ENCODE assay signal across 1 fruit fly cellular context in genomic region chr2L:7219650-7220267, dm6.
A peak's percentile ranks its signal among the peaks of the same experiment; 100 is the strongest.
TF ChIP-seq lines count a peak whose summit lies in the region.

CG13784 (minus strand) TSS chr2L:7220033.

TF ChIP-seq in whole organism, embryonic, 481 proteins besides CTCF, POLR2A, EP300 and RAD21 (continued from another document and continues in another):
- TF ChIP-seq NfI (GFP tag; optimal IDR thresholded peaks at IDR 0.05; lab: Kevin White, UChicago), result peak; percentile 27
- TF ChIP-seq org-1 (GFP tag; optimal IDR thresholded peaks at IDR 0.05; lab: Kevin White, UChicago), result no peak
- no peak for TF ChIP-seq ttk (GFP tag; IDR thresholded peaks at IDR 0.05; lab: Robert Waterston, UW)
- no peak for TF ChIP-seq Gsc (GFP tag; IDR thresholded peaks at IDR 0.05; lab: Robert Waterston, UW)
- no peak for TF ChIP-seq Bteb2 (GFP tag; optimal IDR thresholded peaks at IDR 0.05; lab: Kevin White, UChicago)
- TF ChIP-seq CG3281 (GFP tag; optimal IDR thresholded peaks at IDR 0.05; lab: Kevin White, UChicago), result peak; percentile 41
- TF ChIP-seq D19B (GFP tag; optimal IDR thresholded peaks at IDR 0.05; lab: Kevin White, UChicago), result no peak
- TF ChIP-seq chinmo (GFP tag; IDR thresholded peaks at IDR 0.05; lab: Robert Waterston, UW; ENCODE audit: partially characterized antibody), result peak; percentile 83; the same call in 2 of the 4 replicates
- TF ChIP-seq CG9437 (GFP tag; optimal IDR thresholded peaks at IDR 0.05; lab: Kevin White, UChicago), result no peak
- peak; percentile 67 for TF ChIP-seq CG10267 (tag; optimal IDR thresholded peaks at IDR 0.05; lab: Kevin White, UChicago)
- TF ChIP-seq gt (GFP tag; IDR thresholded peaks at IDR 0.05; lab: Robert Waterston, UW), result no peak
- TF ChIP-seq kah (GFP tag; optimal IDR thresholded peaks at IDR 0.05; lab: Kevin White, UChicago), result no peak
- TF ChIP-seq CG3838 (GFP tag; optimal IDR thresholded peaks at IDR 0.05; lab: Kevin White, UChicago), result no peak
- TF ChIP-seq CG7928 (GFP tag; optimal IDR thresholded peaks at IDR 0.05; lab: Kevin White, UChicago), result no peak
- TF ChIP-seq sob (GFP tag; IDR thresholded peaks at IDR 0.05; lab: Robert Waterston, UW), result peak; percentile 57; the same call in 1 of the 2 replicates
- TF ChIP-seq ash1 (GFP tag; optimal IDR thresholded peaks at IDR 0.05; lab: Kevin White, UChicago), result peak; percentile 41
- no peak for TF ChIP-seq CG6854 (GFP tag; optimal IDR thresholded peaks at IDR 0.05; lab: Kevin White, UChicago)
- no peak for TF ChIP-seq Mrtf (GFP tag; IDR thresholded peaks at IDR 0.05; lab: Robert Waterston, UW)
- TF ChIP-seq Lhr (GFP tag; optimal IDR thresholded peaks at IDR 0.05; lab: Kevin White, UChicago), result peak; percentile 74
- TF ChIP-seq stc (GFP tag; IDR thresholded peaks at IDR 0.05; lab: Robert Waterston, UW), result peak; percentile 16; the same call in 1 of the 2 replicates
- no peak for TF ChIP-seq bigmax (GFP tag; optimal IDR thresholded peaks at IDR 0.05; lab: Kevin White, UChicago)
- TF ChIP-seq psq (GFP tag; optimal IDR thresholded peaks at IDR 0.05; lab: Kevin White, UChicago), result no peak
- no peak for TF ChIP-seq tup (GFP tag; optimal IDR thresholded peaks at IDR 0.05; lab: Kevin White, UChicago)
- no peak for TF ChIP-seq CG14441 (GFP tag; IDR thresholded peaks at IDR 0.05; lab: Robert Waterston, UW)
- no peak for TF ChIP-seq Chrac-16 (GFP tag; optimal IDR thresholded peaks at IDR 0.05; lab: Kevin White, UChicago)
- no peak for TF ChIP-seq danr (GFP tag; IDR thresholded peaks at IDR 0.05; lab: Robert Waterston, UW)
- TF ChIP-seq wor (GFP tag; IDR thresholded peaks at IDR 0.05; lab: Robert Waterston, UW), result no peak
- TF ChIP-seq CG18011 (GFP tag; optimal IDR thresholded peaks at IDR 0.05; lab: Kevin White, UChicago), result peak; percentile 0
- TF ChIP-seq Rfx (GFP tag; IDR thresholded peaks at IDR 0.05; lab: Robert Waterston, UW), result peak; percentile 61; the same call in 1 of the 2 replicates
- TF ChIP-seq fd96Cb (tag; optimal IDR thresholded peaks at IDR 0.05; lab: Kevin White, UChicago), result no peak
- no peak for TF ChIP-seq CG6254 (GFP tag; optimal IDR thresholded peaks at IDR 0.05; lab: Kevin White, UChicago)
- TF ChIP-seq CG30403 (GFP tag; optimal IDR thresholded peaks at IDR 0.05; lab: Kevin White, UChicago), result no peak
- TF ChIP-seq CG8290 (GFP tag; optimal IDR thresholded peaks at IDR 0.05; lab: Kevin White, UChicago), result peak; percentile 62
- TF ChIP-seq CG8290 (tag; optimal IDR thresholded peaks at IDR 0.05; lab: Kevin White, UChicago), result peak; percentile 27 to 94
- TF ChIP-seq HLH4C (GFP tag; IDR thresholded peaks at IDR 0.05; lab: Robert Waterston, UW; ENCODE audit: partially characterized antibody), result peak; percentile 36; the same call in 1 of the 3 replicates
- TF ChIP-seq Spps (tag; optimal IDR thresholded peaks at IDR 0.05; lab: Kevin White, UChicago), result no peak
- no peak for TF ChIP-seq CG16779 (GFP tag; IDR thresholded peaks at IDR 0.05; lab: Robert Waterston, UW)
- TF ChIP-seq HmgD (GFP tag; optimal IDR thresholded peaks at IDR 0.05; lab: Kevin White, UChicago), result peak; percentile 31
- peak; percentile 52; the same call in 1 of the 3 replicates for TF ChIP-seq ci (GFP tag; IDR thresholded peaks at IDR 0.05; lab: Robert Waterston, UW)
- no peak for TF ChIP-seq pita (GFP tag; optimal IDR thresholded peaks at IDR 0.05; lab: Kevin White, UChicago)
- TF ChIP-seq tap (tag; optimal IDR thresholded peaks at IDR 0.05; lab: Kevin White, UChicago), result no peak
- no peak for TF ChIP-seq CkIIα-i1 (GFP tag; IDR thresholded peaks at IDR 0.05; lab: Robert Waterston, UW)
- no peak for TF ChIP-seq CG15011 (GFP tag; optimal IDR thresholded peaks at IDR 0.05; lab: Kevin White, UChicago)
- TF ChIP-seq twi (tag; optimal IDR thresholded peaks at IDR 0.05; lab: Kevin White, UChicago), result peak; percentile 22
- peak; percentile 82 for TF ChIP-seq CG1603 (tag; optimal IDR thresholded peaks at IDR 0.05; lab: Kevin White, UChicago)
- TF ChIP-seq Mes4 (GFP tag; optimal IDR thresholded peaks at IDR 0.05; lab: Kevin White, UChicago), result peak; percentile 42
- TF ChIP-seq pzg (GFP tag; optimal IDR thresholded peaks at IDR 0.05; lab: Kevin White, UChicago), result peak; percentile 94
- TF ChIP-seq CG18619 (GFP tag; optimal IDR thresholded peaks at IDR 0.05; lab: Kevin White, UChicago), result peak; percentile 39
- TF ChIP-seq insv (GFP tag; optimal IDR thresholded peaks at IDR 0.05; lab: Kevin White, UChicago), result peak in 1 of 2 experiments; percentile 41
- TF ChIP-seq CG15514 (GFP tag; optimal IDR thresholded peaks at IDR 0.05; lab: Kevin White, UChicago), result peak; percentile 78
- peak; percentile 35; the same call in 1 of the 2 replicates for TF ChIP-seq seq (GFP tag; IDR thresholded peaks at IDR 0.05; lab: Robert Waterston, UW)
- TF ChIP-seq Nf-YB (GFP tag; optimal IDR thresholded peaks at IDR 0.05; lab: Kevin White, UChicago), result no peak
- TF ChIP-seq gfzf (GFP tag; optimal IDR thresholded peaks at IDR 0.05; lab: Kevin White, UChicago), result peak; percentile 96
- no peak for TF ChIP-seq CG14667 (GFP tag; IDR thresholded peaks at IDR 0.05; lab: Robert Waterston, UW)
- no peak for TF ChIP-seq br (optimal IDR thresholded peaks at IDR 0.05; lab: Kevin White, UChicago)
- TF ChIP-seq Dip3 (GFP tag; optimal IDR thresholded peaks at IDR 0.05; lab: Kevin White, UChicago), result no peak
- TF ChIP-seq CG2120 (GFP tag; optimal IDR thresholded peaks at IDR 0.05; lab: Kevin White, UChicago), result peak; percentile 55
- TF ChIP-seq corto (GFP tag; optimal IDR thresholded peaks at IDR 0.05; lab: Kevin White, UChicago), result no peak
- peak; percentile 16; the same call in 1 of the 2 replicates for TF ChIP-seq Xrp1 (GFP tag; IDR thresholded peaks at IDR 0.05; lab: Robert Waterston, UW)
- TF ChIP-seq CG7987 (GFP tag; optimal IDR thresholded peaks at IDR 0.05; lab: Kevin White, UChicago), result peak; percentile 41
- TF ChIP-seq cato (GFP tag; optimal IDR thresholded peaks at IDR 0.05; lab: Kevin White, UChicago; ENCODE audit: borderline replicate concordance), result no peak
- no peak for TF ChIP-seq CG13123 (GFP tag; optimal IDR thresholded peaks at IDR 0.05; lab: Kevin White, UChicago)
- no peak for TF ChIP-seq crol (GFP tag; IDR thresholded peaks at IDR 0.05; lab: Robert Waterston, UW)
- TF ChIP-seq CG7556 (GFP tag; optimal IDR thresholded peaks at IDR 0.05; lab: Kevin White, UChicago), result no peak
- TF ChIP-seq Rx (GFP tag; IDR thresholded peaks at IDR 0.05; lab: Robert Waterston, UW), result no peak
- peak; percentile 58 for TF ChIP-seq YL-1 (GFP tag; optimal IDR thresholded peaks at IDR 0.05; lab: Kevin White, UChicago)
- no peak for TF ChIP-seq CG9609 (GFP tag; optimal IDR thresholded peaks at IDR 0.05; lab: Kevin White, UChicago)
- TF ChIP-seq gem (tag; optimal IDR thresholded peaks at IDR 0.05; lab: Kevin White, UChicago), result peak; percentile 34
- peak; percentile 7 for TF ChIP-seq vfl (GFP tag; optimal IDR thresholded peaks at IDR 0.05; lab: Kevin White, UChicago)
- TF ChIP-seq Optix (GFP tag; IDR thresholded peaks at IDR 0.05; lab: Robert Waterston, UW), result 0 out of 3 replicates have a peak, but pooled peaks have one; percentile 26
- TF ChIP-seq nom (GFP tag; optimal IDR thresholded peaks at IDR 0.05; lab: Kevin White, UChicago), result peak; percentile 59
- TF ChIP-seq Scr (GFP tag; IDR thresholded peaks at IDR 0.05; lab: Robert Waterston, UW; ENCODE audit: partially characterized antibody), result peak; percentile 69
- no peak for TF ChIP-seq CG9817 (tag; optimal IDR thresholded peaks at IDR 0.05; lab: Kevin White, UChicago)
- TF ChIP-seq CG32772 (GFP tag; IDR thresholded peaks at IDR 0.05; lab: Robert Waterston, UW), result no peak
- peak; percentile 67; the same call in 1 of the 3 replicates for TF ChIP-seq CG34422 (GFP tag; IDR thresholded peaks at IDR 0.05; lab: Robert Waterston, UW)
- TF ChIP-seq CG10209 (GFP tag; optimal IDR thresholded peaks at IDR 0.05; lab: Kevin White, UChicago), result peak; percentile 34
- peak; percentile 33 for TF ChIP-seq CG6765 (GFP tag; optimal IDR thresholded peaks at IDR 0.05; lab: Kevin White, UChicago)
- TF ChIP-seq CG11456 (GFP tag; IDR thresholded peaks at IDR 0.05; lab: Robert Waterston, UW), result no peak
- TF ChIP-seq CG30431 (GFP tag; optimal IDR thresholded peaks at IDR 0.05; lab: Kevin White, UChicago), result no peak
- TF ChIP-seq nmo (GFP tag; optimal IDR thresholded peaks at IDR 0.05; lab: Kevin White, UChicago), result peak; percentile 61
- TF ChIP-seq CG13287 (GFP tag; IDR thresholded peaks at IDR 0.05; lab: Robert Waterston, UW; ENCODE audit: partially characterized antibody), result peak; percentile 74
- TF ChIP-seq usp (GFP tag; optimal IDR thresholded peaks at IDR 0.05; lab: Kevin White, UChicago), result no peak
- no peak for TF ChIP-seq schlank (tag; optimal IDR thresholded peaks at IDR 0.05; lab: Kevin White, UChicago)
- peak; percentile 59 for TF ChIP-seq CG10543 (GFP tag; optimal IDR thresholded peaks at IDR 0.05; lab: Kevin White, UChicago)
- TF ChIP-seq dysf (GFP tag; IDR thresholded peaks at IDR 0.05; lab: Robert Waterston, UW), result no peak
- no peak for TF ChIP-seq Antp (GFP tag; optimal IDR thresholded peaks at IDR 0.05; lab: Kevin White, UChicago)
- TF ChIP-seq CG14014 (GFP tag; IDR thresholded peaks at IDR 0.05; lab: Robert Waterston, UW), result peak; percentile 56; the same call in 1 of the 2 replicates
- TF ChIP-seq eyg (GFP tag; optimal IDR thresholded peaks at IDR 0.05; lab: Kevin White, UChicago), result no peak
- peak; percentile 37 for TF ChIP-seq Max (GFP tag; optimal IDR thresholded peaks at IDR 0.05; lab: Kevin White, UChicago)
- no peak for TF ChIP-seq maf-S (GFP tag; optimal IDR thresholded peaks at IDR 0.05; lab: Kevin White, UChicago)
- peak; percentile 72 for TF ChIP-seq MTF-1 (GFP tag; optimal IDR thresholded peaks at IDR 0.05; lab: Kevin White, UChicago; ENCODE audit: borderline replicate concordance)
- no peak for TF ChIP-seq CG4424 (GFP tag; optimal IDR thresholded peaks at IDR 0.05; lab: Kevin White, UChicago)
- TF ChIP-seq Dek (tag; optimal IDR thresholded peaks at IDR 0.05; lab: Kevin White, UChicago), result peak; percentile 69
- peak; percentile 35 for TF ChIP-seq CG2202 (tag; optimal IDR thresholded peaks at IDR 0.05; lab: Kevin White, UChicago)
- TF ChIP-seq bsh (GFP tag; optimal IDR thresholded peaks at IDR 0.05; lab: Kevin White, UChicago), result peak in 1 of 2 experiments; percentile 39
- TF ChIP-seq CG10959 (GFP tag; IDR thresholded peaks at IDR 0.05; lab: Robert Waterston, UW), result no peak
- peak; percentile 56 for TF ChIP-seq CG6813 (GFP tag; optimal IDR thresholded peaks at IDR 0.05; lab: Kevin White, UChicago)
- TF ChIP-seq trh (GFP tag; optimal IDR thresholded peaks at IDR 0.05; lab: Kevin White, UChicago), result no peak
- TF ChIP-seq Adf1 (GFP tag; IDR thresholded peaks at IDR 0.05; lab: Robert Waterston, UW), result no peak
- no peak for TF ChIP-seq Six4 (GFP tag; optimal IDR thresholded peaks at IDR 0.05; lab: Kevin White, UChicago)
- peak; percentile 46 for TF ChIP-seq salm (tag; optimal IDR thresholded peaks at IDR 0.05; lab: Kevin White, UChicago)
- peak; percentile 0 for TF ChIP-seq pb (GFP tag; optimal IDR thresholded peaks at IDR 0.05; lab: Kevin White, UChicago)
- no peak for TF ChIP-seq bcd (GFP tag; optimal IDR thresholded peaks at IDR 0.05; lab: Kevin White, UChicago)
- TF ChIP-seq CG2889 (GFP tag; IDR thresholded peaks at IDR 0.05; lab: Robert Waterston, UW), result no peak
- TF ChIP-seq Neu2 (GFP tag; optimal IDR thresholded peaks at IDR 0.05; lab: Kevin White, UChicago; ENCODE audit: borderline replicate concordance), result no peak
- TF ChIP-seq CG14050 (GFP tag; IDR thresholded peaks at IDR 0.05; lab: Robert Waterston, UW), result no peak
- TF ChIP-seq ftz-f1 (GFP tag; optimal IDR thresholded peaks at IDR 0.05; lab: Kevin White, UChicago), result no peak
- TF ChIP-seq CG6272 (GFP tag; IDR thresholded peaks at IDR 0.05; lab: Robert Waterston, UW), result no peak
- TF ChIP-seq gce (GFP tag; IDR thresholded peaks at IDR 0.05; lab: Robert Waterston, UW), result no peak
- no peak for TF ChIP-seq esg (GFP tag; conservative IDR thresholded peaks at IDR 0.05; lab: Robert Waterston, UW)
- TF ChIP-seq tin (GFP tag; optimal IDR thresholded peaks at IDR 0.05; lab: Kevin White, UChicago), result peak; percentile 17
- peak; percentile 52 for TF ChIP-seq phol (tag; optimal IDR thresholded peaks at IDR 0.05; lab: Kevin White, UChicago)
- no peak for TF ChIP-seq HLH3B (GFP tag; IDR thresholded peaks at IDR 0.05; lab: Robert Waterston, UW)
- TF ChIP-seq sim (GFP tag; IDR thresholded peaks at IDR 0.05; lab: Robert Waterston, UW), result no peak
- no peak for TF ChIP-seq CG9215 (GFP tag; IDR thresholded peaks at IDR 0.05; lab: Robert Waterston, UW)
- no peak for TF ChIP-seq cwo (GFP tag; optimal IDR thresholded peaks at IDR 0.05; lab: Kevin White, UChicago)
- TF ChIP-seq Ravus (GFP tag; IDR thresholded peaks at IDR 0.05; lab: Robert Waterston, UW), result no peak
- TF ChIP-seq tgo (GFP tag; IDR thresholded peaks at IDR 0.05; lab: Robert Waterston, UW), result no peak
- peak; percentile 53 for TF ChIP-seq E2f2 (GFP tag; IDR thresholded peaks at IDR 0.05; lab: Robert Waterston, UW)
- peak; percentile 1 for TF ChIP-seq Bdp1 (GFP tag; optimal IDR thresholded peaks at IDR 0.05; lab: Kevin White, UChicago)
- TF ChIP-seq B-H1 (GFP tag; IDR thresholded peaks at IDR 0.05; lab: Robert Waterston, UW), result no peak
- TF ChIP-seq CG13296 (GFP tag; optimal IDR thresholded peaks at IDR 0.05; lab: Kevin White, UChicago), result peak; percentile 18
- TF ChIP-seq dan (GFP tag; IDR thresholded peaks at IDR 0.05; lab: Robert Waterston, UW), result no peak
- TF ChIP-seq CG18599 (GFP tag; optimal IDR thresholded peaks at IDR 0.05; lab: Kevin White, UChicago), result peak; percentile 43
- TF ChIP-seq CG10431 (GFP tag; optimal IDR thresholded peaks at IDR 0.05; lab: Kevin White, UChicago), result no peak
- TF ChIP-seq CG33557 (GFP tag; optimal IDR thresholded peaks at IDR 0.05; lab: Kevin White, UChicago), result no peak
- no peak for TF ChIP-seq Hsf (GFP tag; optimal IDR thresholded peaks at IDR 0.05; lab: Kevin White, UChicago)
- TF ChIP-seq CG12071 (GFP tag; optimal IDR thresholded peaks at IDR 0.05; lab: Kevin White, UChicago), result peak; percentile 27
- no peak for TF ChIP-seq CG9876 (GFP tag; optimal IDR thresholded peaks at IDR 0.05; lab: Kevin White, UChicago)
- peak; percentile 19 for TF ChIP-seq CG8359 (GFP tag; optimal IDR thresholded peaks at IDR 0.05; lab: Kevin White, UChicago; ENCODE audit: borderline replicate concordance)
- peak; percentile 63 for TF ChIP-seq CG12391 (tag; optimal IDR thresholded peaks at IDR 0.05; lab: Kevin White, UChicago)
- peak; percentile 51 for TF ChIP-seq CG15269 (tag; optimal IDR thresholded peaks at IDR 0.05; lab: Kevin White, UChicago)
- no peak for TF ChIP-seq CG3065 (GFP tag; optimal IDR thresholded peaks at IDR 0.05; lab: Kevin White, UChicago)
- TF ChIP-seq Dp (GFP tag; optimal IDR thresholded peaks at IDR 0.05; lab: Kevin White, UChicago), result peak; percentile 42
